Worm (Caenorhabditis elegans) whole organism, young adult: ENCODE measurements around the gene C25A8.2.
A peak's percentile ranks its signal among the peaks of the same experiment; 100 is the strongest.

ENCODE experiments used
- F22D6.2 ChIP-seq: sonication (generic microtip); optimal IDR thresholded peaks from 2 replicates; lab custom pipeline; 2016; ENCODE audit warnings: mild to moderate bottlenecking, missing genetic modification characterization, missing compliant biosample characterization
- F49E8.2 ChIP-seq: sonication (generic microtip); optimal IDR thresholded peaks from 3 replicates; lab custom pipeline; 2017; ENCODE audit warnings: missing genetic modification characterization, mild to moderate bottlenecking, missing compliant biosample characterization, antibody characterized with exemption, moderate library complexity; ENCODE audit not compliant: insufficient read depth
- ama-1 ChIP-seq, 3 experiments: fragments of 150-350 bp in 1 of 3; sonication (generic microtip) in 2 of 3; optimal IDR thresholded peaks; 2 replicates each; lab custom pipeline; 2014 to 2018; ENCODE audit warnings: missing biosample characterization in 2 of 3, missing genetic modification characterization in 2 of 3, missing genetic modification reagents in 2 of 3
- atf-7 ChIP-seq: sonication (generic microtip); optimal IDR thresholded peaks from 2 replicates; lab custom pipeline; 2017; ENCODE audit warnings: mild to moderate bottlenecking, missing genetic modification characterization, missing compliant biosample characterization
- attf-5 ChIP-seq: fragments of 200-800 bp; sonication (Bioruptor generic); optimal IDR thresholded peaks from 2 replicates; lab custom pipeline; 2018; ENCODE audit warnings: mild to moderate bottlenecking, missing genetic modification characterization, missing compliant biosample characterization
- bed-1 ChIP-seq: fragments of 200-800 bp; sonication (Bioruptor generic); IDR thresholded peaks from 2 replicates; pipeline ENCODE4 v1.3.6; 2022; ENCODE audit warnings: missing genetic modification reagents, missing genetic modification characterization, missing compliant biosample characterization
- cebp-1 ChIP-seq, 2 experiments: fragments of 200-800 bp in 1 of 2; sonication (Bioruptor generic) in 1 of 2; sonication (generic microtip) in 1 of 2; IDR thresholded peaks in 1 of 2; optimal IDR thresholded peaks in 1 of 2; 2 replicates each; pipeline versions ENCODE4 v1.3.6 to Lab custom; 2017 to 2022; ENCODE audit warnings: missing compliant biosample characterization in 2 of 2, missing genetic modification characterization in 2 of 2, mild to moderate bottlenecking in 1 of 2, missing genetic modification reagents in 1 of 2, moderate library complexity in 1 of 2
- ceh-27 ChIP-seq: fragments of 200-800 bp; sonication (Bioruptor generic); optimal IDR thresholded peaks from 2 replicates; lab custom pipeline; 2018; ENCODE audit warnings: mild to moderate bottlenecking, missing genetic modification characterization, moderate library complexity, missing compliant biosample characterization
- ceh-91 ChIP-seq: fragments of 200-800 bp; sonication (Bioruptor generic); IDR thresholded peaks from 2 replicates; pipeline ENCODE4 v1.3.6; 2022; ENCODE audit warnings: missing genetic modification reagents, missing genetic modification characterization, missing compliant biosample characterization
- chd-7 ChIP-seq: sonication (generic microtip); optimal IDR thresholded peaks from 2 replicates; lab custom pipeline; 2016; ENCODE audit warnings: mild to moderate bottlenecking, missing genetic modification characterization, moderate library complexity, missing compliant biosample characterization
- dox-1 ChIP-seq: fragments of 200-800 bp; sonication (Bioruptor generic); IDR thresholded peaks from 2 replicates; pipeline ENCODE4 v1.3.6; 2022; ENCODE audit warnings: missing genetic modification reagents, missing genetic modification characterization, missing compliant biosample characterization
- ekl-4 ChIP-seq: fragments of 200-800 bp; sonication (Bioruptor generic); IDR thresholded peaks from 2 replicates; pipeline ENCODE4 v1.3.6; 2022; ENCODE audit warnings: missing genetic modification reagents, missing genetic modification characterization, missing compliant biosample characterization
- hmg-1.2 ChIP-seq: fragments of 200-800 bp; sonication (Bioruptor generic); IDR thresholded peaks from 2 replicates; pipeline ENCODE4 v1.3.6; 2022; ENCODE audit warnings: missing genetic modification reagents, missing genetic modification characterization, missing compliant biosample characterization
- hrde-1 ChIP-seq: sonication (generic microtip); optimal IDR thresholded peaks from 2 replicates; lab custom pipeline; 2016; ENCODE audit warnings: missing genetic modification characterization, mild to moderate bottlenecking, missing compliant biosample characterization, moderate library complexity, missing genotype, missing genetic modification reagents, borderline replicate concordance
- lag-1 ChIP-seq: fragments of 200-800 bp; sonication (Bioruptor generic); IDR thresholded peaks from 2 replicates; pipeline ENCODE4 v1.3.6; 2022; ENCODE audit warnings: missing genetic modification reagents, missing genetic modification characterization, missing compliant biosample characterization
- let-607 ChIP-seq, 2 experiments: fragments of 200-800 bp in 1 of 2; sonication (Bioruptor generic) in 1 of 2; sonication (generic microtip) in 1 of 2; optimal IDR thresholded peaks; 2 replicates each; lab custom pipeline; 2016 to 2018; ENCODE audit warnings: mild to moderate bottlenecking in 2 of 2, missing compliant biosample characterization in 2 of 2, missing genetic modification characterization in 2 of 2, moderate library complexity in 2 of 2, missing genotype in 1 of 2
- lin-35 ChIP-seq, 3 experiments: fragments of 150-350 bp in 2 of 3; sonication (generic microtip) in 1 of 3; optimal IDR thresholded peaks; 2 replicates each; lab custom pipeline; 2014 to 2018; ENCODE audit warnings: missing biosample characterization in 3 of 3, missing genetic modification characterization in 3 of 3, missing genetic modification reagents in 3 of 3
- lin-40 ChIP-seq: sonication (generic microtip); optimal IDR thresholded peaks from 2 replicates; lab custom pipeline; 2016; ENCODE audit warnings: missing genetic modification characterization, mild to moderate bottlenecking, missing compliant biosample characterization, missing genotype, missing genetic modification reagents
- lin-54 ChIP-seq: fragments of 200-800 bp; sonication (Bioruptor generic); optimal IDR thresholded peaks from 2 replicates; lab custom pipeline; 2018; ENCODE audit warnings: mild to moderate bottlenecking, missing genetic modification characterization, missing compliant biosample characterization
- lsl-1 ChIP-seq: fragments of 200-800 bp; sonication (Bioruptor generic); optimal IDR thresholded peaks from 2 replicates; lab custom pipeline; 2018; ENCODE audit warnings: mild to moderate bottlenecking, missing genetic modification characterization, moderate library complexity, missing compliant biosample characterization
- madf-3 ChIP-seq: fragments of 200-800 bp; sonication (Bioruptor generic); IDR thresholded peaks from 2 replicates; pipeline ENCODE4 v1.3.6; 2022; ENCODE audit warnings: missing genetic modification reagents, missing genetic modification characterization, missing compliant biosample characterization
- madf-6 ChIP-seq: fragments of 200-800 bp; sonication (Bioruptor generic); IDR thresholded peaks from 2 replicates; pipeline ENCODE4 v1.3.6; 2022; ENCODE audit warnings: missing genetic modification reagents, missing genetic modification characterization, missing compliant biosample characterization
- mcd-1 ChIP-seq: fragments of 200-800 bp; sonication (Bioruptor generic); IDR thresholded peaks from 2 replicates; pipeline ENCODE4 v1.3.6; 2022; ENCODE audit warnings: missing genetic modification reagents, missing genetic modification characterization, missing compliant biosample characterization
- nfyb-1 ChIP-seq: fragments of 200-800 bp; sonication (Bioruptor generic); IDR thresholded peaks from 2 replicates; pipeline ENCODE4 v1.3.6; 2022; ENCODE audit warnings: missing genetic modification reagents, missing genetic modification characterization, missing compliant biosample characterization
- nhr-80 ChIP-seq: sonication (generic microtip); optimal IDR thresholded peaks from 2 replicates; lab custom pipeline; 2016; ENCODE audit warnings: missing genetic modification characterization, missing compliant biosample characterization
- pha-4 ChIP-seq: fragments of 150-350 bp; sonication (generic microtip); optimal IDR thresholded peaks from 2 replicates; lab custom pipeline; 2014; ENCODE audit warnings: missing biosample characterization, missing genetic modification reagents, missing genetic modification characterization
- sdz-38 ChIP-seq: sonication (generic microtip); optimal IDR thresholded peaks from 2 replicates; lab custom pipeline; 2016; ENCODE audit warnings: missing genotype, missing genetic modification characterization, missing compliant biosample characterization
- snpc-4 ChIP-seq, 5 experiments: fragments of 150-350 bp in 1 of 5; sonication (generic microtip) in 4 of 5; optimal IDR thresholded peaks; 2 replicates each; lab custom pipeline; 2014 to 2018; ENCODE audit warnings: missing genetic modification characterization in 5 of 5, missing biosample characterization in 3 of 5, antibody characterized with exemption in 2 of 5, mild to moderate bottlenecking in 2 of 5, missing compliant biosample characterization in 2 of 5, missing genotype in 2 of 5, moderate library complexity in 2 of 5, missing genetic modification reagents in 1 of 5
- sptf-2 ChIP-seq: fragments of 200-800 bp; sonication (Bioruptor generic); optimal IDR thresholded peaks from 2 replicates; lab custom pipeline; 2018; ENCODE audit warnings: mild to moderate bottlenecking, missing genetic modification characterization, missing compliant biosample characterization
- tbp1 ChIP-seq: fragments of 200-800 bp; sonication (Bioruptor generic); optimal IDR thresholded peaks from 2 replicates; lab custom pipeline; 2018; ENCODE audit warnings: mild to moderate bottlenecking, missing genetic modification characterization, missing compliant biosample characterization
- ztf-18 ChIP-seq: sonication (generic microtip); optimal IDR thresholded peaks from 2 replicates; lab custom pipeline; 2016; ENCODE audit warnings: missing genotype, mild to moderate bottlenecking, missing genetic modification characterization, missing compliant biosample characterization
- ztf-26 ChIP-seq: sonication (generic microtip); optimal IDR thresholded peaks from 2 replicates; lab custom pipeline; 2017; ENCODE audit warnings: missing genetic modification characterization, missing compliant biosample characterization
- ztf-6 ChIP-seq: fragments of 200-800 bp; sonication (Bioruptor generic); IDR thresholded peaks from 2 replicates; pipeline ENCODE4 v1.3.6; 2022; ENCODE audit warnings: missing genetic modification reagents, missing genetic modification characterization, missing compliant biosample characterization

The C25A8.2 gene

DNA sequence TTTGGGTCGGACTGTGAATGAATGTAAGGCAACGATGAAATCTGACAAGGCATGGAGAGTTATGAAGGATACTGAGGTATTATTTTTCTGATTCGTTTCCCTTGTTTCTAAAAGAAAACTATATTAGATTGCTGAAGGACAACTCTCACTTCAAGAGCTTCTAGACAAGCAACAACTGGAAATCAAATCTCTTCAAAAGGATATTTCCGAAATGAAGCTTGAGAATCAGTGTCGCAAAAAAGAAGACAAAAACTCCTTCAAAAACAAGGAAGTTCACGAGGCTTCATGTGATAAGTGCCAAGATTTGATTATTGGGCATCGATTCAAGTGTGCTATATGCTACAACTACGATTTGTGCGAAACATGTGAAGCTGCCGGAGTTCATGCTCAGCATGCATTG, 9.0 kb downstream of the C25A8.2 start:
- TF ChIP-seq ceh-27 (GFP tag; lab: Kevin White, UChicago) (peak; percentile 9), cebp-1 (GFP tag; IDR thresholded peaks at IDR 0.05; lab: Robert Waterston, UW) (no peak), cebp-1 (tag; optimal IDR thresholded peaks at IDR 0.05; lab: Kevin White, UChicago) (no peak)

DNA sequence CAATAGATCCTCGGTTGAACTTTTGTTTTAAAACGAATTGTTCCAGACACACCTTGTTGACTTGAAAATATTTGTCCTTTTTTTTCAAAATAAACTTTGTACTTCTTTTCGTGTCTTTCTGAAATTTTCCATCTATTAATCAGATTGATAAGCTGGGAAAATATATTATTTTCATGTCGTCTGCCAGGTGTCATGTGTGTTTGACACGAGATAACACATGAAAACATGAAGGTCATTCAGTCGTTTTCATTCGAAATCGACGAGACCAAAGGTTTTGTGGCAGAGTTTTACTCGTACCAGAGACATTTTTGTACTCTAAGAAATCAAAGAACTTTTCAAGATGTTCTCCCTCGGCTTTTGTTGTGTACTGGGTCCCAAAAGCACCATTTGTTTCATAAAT, 11.0 kb downstream of the C25A8.2 start:
- TF ChIP-seq cebp-1 (GFP tag; IDR thresholded peaks at IDR 0.05; lab: Robert Waterston, UW) = 0 out of 2 replicates have a peak, but pooled peaks have one; percentile 15
- TF ChIP-seq cebp-1 (tag; optimal IDR thresholded peaks at IDR 0.05; lab: Kevin White, UChicago) = peak; percentile 50
- peak; percentile 42 for TF ChIP-seq pha-4 (tag; lab: Kevin White, UChicago)
- TF ChIP-seq attf-5 (GFP tag; lab: Kevin White, UChicago) = peak; percentile 38
- TF ChIP-seq hrde-1 (tag; lab: Kevin White, UChicago) = no peak
- TF ChIP-seq let-607 (tag; optimal IDR thresholded peaks at IDR 0.05; lab: Kevin White, UChicago) = no peak
- peak; percentile 5 for TF ChIP-seq tbp1 (GFP tag; lab: Kevin White, UChicago)
- no peak for TF ChIP-seq lag-1 (GFP tag; lab: Robert Waterston, UW)
- TF ChIP-seq sptf-2 (GFP tag; lab: Kevin White, UChicago) = no peak
- TF ChIP-seq ztf-6 (GFP tag; lab: Robert Waterston, UW) = no peak
- peak; percentile 9 for TF ChIP-seq atf-7 (tag; lab: Kevin White, UChicago)
- no peak for TF ChIP-seq lin-54 (GFP tag; lab: Kevin White, UChicago)
- TF ChIP-seq ztf-18 = no peak
- TF ChIP-seq sdz-38 (tag; lab: Kevin White, UChicago) = no peak
- peak; percentile 19 for TF ChIP-seq ztf-26 (tag; lab: Kevin White, UChicago)
- TF ChIP-seq F49E8.2 (tag; lab: Kevin White, UChicago) = no peak
- no peak for TF ChIP-seq snpc-4 (GFP tag; optimal IDR thresholded peaks at IDR 0.05; lab: Kevin White, UChicago)
- peak in 1 of 4 experiments; percentile 4 for TF ChIP-seq snpc-4 (tag; optimal IDR thresholded peaks at IDR 0.05; lab: Kevin White, UChicago)
- peak; percentile 78 for TF ChIP-seq nhr-80
- TF ChIP-seq bed-1 (GFP tag; lab: Robert Waterston, UW) = no peak
- TF ChIP-seq lsl-1 (GFP tag; lab: Kevin White, UChicago) = no peak
- TF ChIP-seq F22D6.2 (tag; lab: Kevin White, UChicago) = no peak

DNA sequence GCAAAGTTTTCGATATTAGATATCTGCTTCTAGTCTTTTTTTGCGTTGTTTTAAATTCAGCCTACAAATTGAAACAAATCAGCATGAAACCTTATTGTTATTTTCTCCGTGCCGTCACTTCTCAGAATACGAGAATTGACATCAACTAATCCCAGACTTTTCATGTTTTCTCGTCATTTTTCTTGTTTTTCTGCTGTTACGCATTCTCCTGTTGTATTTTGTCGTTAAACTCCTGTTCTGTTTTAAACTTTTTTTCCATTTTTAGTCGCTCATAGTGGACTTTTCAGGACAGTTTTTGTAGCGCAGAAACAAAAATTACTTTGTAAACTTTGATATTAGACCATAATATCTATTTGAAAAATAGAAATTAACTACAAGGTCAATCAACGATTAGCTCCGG, 12.6 kb downstream of the C25A8.2 start:
- TF ChIP-seq tbp1 (GFP tag; lab: Kevin White, UChicago) = no peak
- TF ChIP-seq ceh-91 (GFP tag; lab: Robert Waterston, UW) = no peak
- no peak for TF ChIP-seq let-607 (tag; optimal IDR thresholded peaks at IDR 0.05; lab: Kevin White, UChicago)
- TF ChIP-seq chd-7 (tag; lab: Kevin White, UChicago) = no peak
- TF ChIP-seq dox-1 (GFP tag; lab: Robert Waterston, UW) = no peak
- TF ChIP-seq madf-3 (GFP tag; lab: Robert Waterston, UW) = no peak
- TF ChIP-seq, all 124 proteins: peak for 0

DNA sequence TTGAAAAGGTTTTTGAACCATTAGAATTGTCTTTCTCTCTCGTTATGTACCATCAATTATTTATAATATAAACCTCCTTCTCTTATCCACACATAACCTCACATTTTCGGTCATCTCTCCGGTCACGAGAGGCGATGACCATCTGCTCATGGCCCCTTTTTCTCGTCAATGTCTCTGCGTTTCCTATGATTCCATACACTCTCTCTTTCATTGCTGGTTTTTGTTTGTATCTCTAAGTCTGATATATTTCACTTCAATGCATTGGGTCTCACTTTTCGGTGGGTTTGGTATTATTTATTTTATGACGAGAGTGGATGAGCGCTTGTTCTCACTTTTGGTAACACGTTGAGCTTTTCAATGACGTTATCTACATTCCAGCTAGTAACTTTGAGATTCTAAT, 13.4 kb downstream of the C25A8.2 start:
- TF ChIP-seq lin-40 (tag; lab: Kevin White, UChicago) (peak; percentile 11), cebp-1 (GFP tag; IDR thresholded peaks at IDR 0.05; lab: Robert Waterston, UW) (no peak), cebp-1 (tag; optimal IDR thresholded peaks at IDR 0.05; lab: Kevin White, UChicago) (peak; percentile 39), mcd-1 (no peak), nfyb-1 (GFP tag; lab: Robert Waterston, UW) (no peak), lin-35 (GFP tag; optimal IDR thresholded peaks at IDR 0.05; lab: Kevin White, UChicago) (peak in 1 of 3 experiments; percentile 17), madf-6 (GFP tag; lab: Robert Waterston, UW) (no peak), ekl-4 (GFP tag; lab: Robert Waterston, UW) (peak; percentile 46; the same call in 1 of the 2 replicates), ama-1 (optimal IDR thresholded peaks at IDR 0.05; lab: Kevin White, UChicago) (no peak), ama-1 (GFP tag; optimal IDR thresholded peaks at IDR 0.05; lab: Kevin White, UChicago) (no peak), hmg-1.2 (GFP tag; lab: Robert Waterston, UW) (peak; percentile 85), atf-7 (tag; lab: Kevin White, UChicago) (no peak), attf-5 (GFP tag; lab: Kevin White, UChicago) (peak; percentile 32)
